Worm (Caenorhabditis elegans): ENCODE measurements around the gene gck-2.

DNA sequence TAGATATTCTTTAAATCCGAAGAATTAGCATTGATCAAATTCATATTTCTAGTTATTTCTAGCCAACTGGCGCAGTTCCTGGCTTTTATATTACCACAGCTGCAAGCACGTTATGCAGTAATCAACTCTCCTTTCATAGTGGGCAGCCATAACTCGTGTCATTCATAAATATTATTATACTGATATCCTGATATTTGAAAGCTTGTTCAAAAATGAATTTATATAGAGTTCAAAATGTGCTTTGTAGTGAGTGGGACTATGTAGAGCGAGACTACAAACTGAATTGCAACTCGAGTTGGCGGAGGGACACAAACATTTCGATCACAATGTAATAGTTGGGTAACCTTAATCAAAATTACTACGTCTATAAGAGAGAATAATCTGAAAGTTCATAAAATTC, 20.8 kb downstream of the gck-2 start, which contains the start of gene srh-30:
- TF ChIP-seq ama-1 (optimal IDR thresholded peaks at IDR 0.05) (no peak), pqm-1 (tag; optimal IDR thresholded peaks at IDR 0.05) (no peak), nfya-1 (tag; optimal IDR thresholded peaks at IDR 0.05; ENCODE audit: insufficient read depth) (no peak), fkh-2 (tag; optimal IDR thresholded peaks at IDR 0.05) (no peak), lin-39 (tag; optimal IDR thresholded peaks at IDR 0.05) (no peak)
